Fruit fly (Drosophila melanogaster): Measurements from ENCODE around the gene CG32277.

The CG32277 gene

dm6 chr3L:3249997-3250774 is 44.9 kb upstream of the CG32277 start (continued):
- TF ChIP-seq Hr38 (GFP tag; optimal IDR thresholded peaks at IDR 0.05) (no peak), esn (GFP tag; optimal IDR thresholded peaks at IDR 0.05) (peak; percentile 39), CG4318 (GFP tag; optimal IDR thresholded peaks at IDR 0.05) (peak; percentile 95), eg (GFP tag; IDR thresholded peaks at IDR 0.05) (peak; percentile 77), CG8632 (GFP tag; optimal IDR thresholded peaks at IDR 0.05) (peak; percentile 60), Smox (GFP tag; optimal IDR thresholded peaks at IDR 0.05) (peak; percentile 33), CG31627 (GFP tag; optimal IDR thresholded peaks at IDR 0.05) (peak; percentile 36), CG6808 (GFP tag; optimal IDR thresholded peaks at IDR 0.05) (peak; percentile 69), spab (GFP tag; optimal IDR thresholded peaks at IDR 0.05) (peak; percentile 47), CG1621 (tag; optimal IDR thresholded peaks at IDR 0.05) (peak; percentile 16), acj6 (GFP tag; optimal IDR thresholded peaks at IDR 0.05) (peak; percentile 86), dsx (GFP tag; optimal IDR thresholded peaks at IDR 0.05; ENCODE audit: poor library complexity, severe bottlenecking) (peak; percentile 28), CG9139 (GFP tag; optimal IDR thresholded peaks at IDR 0.05) (peak; percentile 8), CG34406 (GFP tag; optimal IDR thresholded peaks at IDR 0.05) (peak; percentile 45), achi (GFP tag; optimal IDR thresholded peaks at IDR 0.05) (peak; percentile 90), lz (GFP tag; optimal IDR thresholded peaks at IDR 0.05) (peak; percentile 41), CG16779 (tag; optimal IDR thresholded peaks at IDR 0.05) (peak; percentile 63), CG10631 (GFP tag; optimal IDR thresholded peaks at IDR 0.05) (peak; percentile 90), CG11762 (GFP tag; optimal IDR thresholded peaks at IDR 0.05; ENCODE audit: insufficient read depth) (peak; percentile 83), ss (GFP tag; optimal IDR thresholded peaks at IDR 0.05) (peak; percentile 33 to 50), Ets96B (tag; optimal IDR thresholded peaks at IDR 0.05) (peak; percentile 68), CG6792 (GFP tag; optimal IDR thresholded peaks at IDR 0.05) (peak; percentile 69), CG10669 (GFP tag; optimal IDR thresholded peaks at IDR 0.05) (peak; percentile 59), fkh (GFP tag; optimal IDR thresholded peaks at IDR 0.05) (peak; percentile 80), CG6854 (GFP tag; optimal IDR thresholded peaks at IDR 0.05) (no peak), fd59A (GFP tag; optimal IDR thresholded peaks at IDR 0.05) (peak; percentile 79), Eip78C (GFP tag) (peak; percentile 95), Gug (GFP tag; IDR thresholded peaks at IDR 0.05) (peak; percentile 86), topi (GFP tag; optimal IDR thresholded peaks at IDR 0.05) (peak; percentile 17), Sox102F (GFP tag; optimal IDR thresholded peaks at IDR 0.05) (no peak), vri (GFP tag; optimal IDR thresholded peaks at IDR 0.05) (peak; percentile 10), CG8319 (GFP tag; optimal IDR thresholded peaks at IDR 0.05) (no peak)

DNA sequence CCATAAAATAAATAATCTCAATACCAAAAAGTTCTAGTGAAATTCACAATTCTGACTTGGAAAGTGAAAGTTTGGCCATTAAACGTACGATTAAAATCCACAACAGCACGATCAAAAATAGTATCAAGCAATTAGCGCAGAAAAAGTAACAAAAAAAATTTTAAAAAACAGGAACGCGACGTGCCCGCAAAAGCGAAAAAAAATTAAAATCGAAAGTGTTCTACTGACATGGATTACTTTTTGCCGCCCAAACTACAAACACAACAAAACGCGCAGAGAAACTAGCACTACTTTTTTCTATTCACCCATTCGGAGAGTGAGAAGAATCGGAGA is 44.4 kb upstream of the CG32277 start:
- TF ChIP-seq Blimp-1 (GFP tag; optimal IDR thresholded peaks at IDR 0.05) (peak; percentile 85), eg (GFP tag; IDR thresholded peaks at IDR 0.05) (no peak), CG10631 (GFP tag; optimal IDR thresholded peaks at IDR 0.05) (no peak), Smox (GFP tag; optimal IDR thresholded peaks at IDR 0.05) (no peak), CG16779 (tag; optimal IDR thresholded peaks at IDR 0.05) (no peak)

DNA sequence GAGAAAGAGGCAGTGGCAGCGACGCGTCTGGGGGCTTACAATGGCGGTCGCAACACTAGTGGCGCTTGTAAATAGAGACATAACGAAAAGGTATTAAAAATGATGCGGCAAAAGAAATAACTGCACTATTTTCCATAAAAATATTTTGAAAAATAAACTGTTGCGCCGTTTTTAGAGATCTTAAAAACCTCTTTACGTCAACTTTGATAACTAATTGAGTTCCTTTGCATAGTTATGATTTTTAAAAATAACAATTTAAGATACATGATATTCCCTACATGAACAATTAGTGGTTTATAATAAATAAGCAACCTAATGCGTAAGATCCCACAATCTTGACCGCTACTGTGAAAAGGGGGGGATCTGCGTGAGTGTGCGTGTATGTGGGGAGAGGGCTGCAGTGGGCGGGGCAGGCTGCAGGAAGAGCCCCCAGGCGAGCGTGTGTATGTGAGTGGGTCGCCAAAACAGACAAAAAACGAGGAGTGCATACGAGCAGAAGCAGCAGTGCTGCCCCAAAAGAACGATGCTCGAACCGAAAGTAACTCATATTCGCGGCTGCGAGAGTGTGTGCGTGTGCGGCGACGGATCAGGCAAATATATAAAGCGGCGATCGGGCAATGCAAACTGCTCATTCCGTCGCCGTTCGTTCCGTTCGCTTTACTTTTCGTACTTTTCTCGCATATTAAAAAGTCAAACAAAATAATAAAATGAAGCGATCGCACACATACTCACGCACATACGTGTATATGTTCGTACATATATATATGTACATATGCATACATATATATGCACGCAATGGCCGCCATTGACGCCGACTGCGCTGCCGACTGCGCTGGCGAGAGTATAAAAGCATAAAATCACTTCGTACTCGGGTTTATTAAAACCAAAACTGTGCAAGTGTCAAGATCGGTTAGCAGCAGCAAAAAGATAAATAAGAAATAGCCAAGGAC is 43.7 kb upstream of the CG32277 start:
- TF ChIP-seq Sox102F (GFP tag; optimal IDR thresholded peaks at IDR 0.05) (peak; percentile 97), CG6276 (GFP tag; optimal IDR thresholded peaks at IDR 0.05) (peak; percentile 94), CG9139 (GFP tag; optimal IDR thresholded peaks at IDR 0.05) (peak; percentile 96), dac (GFP tag; optimal IDR thresholded peaks at IDR 0.05) (peak; percentile 82), acj6 (GFP tag; optimal IDR thresholded peaks at IDR 0.05) (peak; percentile 99), Hr4 (GFP tag; optimal IDR thresholded peaks at IDR 0.05) (peak; percentile 96), Blimp-1 (GFP tag; optimal IDR thresholded peaks at IDR 0.05) (peak; percentile 94), lz (GFP tag; optimal IDR thresholded peaks at IDR 0.05) (peak; percentile 98), eg (GFP tag; IDR thresholded peaks at IDR 0.05) (peak; percentile 76), Hr39 (GFP tag; optimal IDR thresholded peaks at IDR 0.05) (peak; percentile 99), svp (GFP tag) (peak; percentile 100), Eip78C (GFP tag) (peak; percentile 100), CG6808 (GFP tag; optimal IDR thresholded peaks at IDR 0.05) (peak; percentile 99), CG34406 (GFP tag; optimal IDR thresholded peaks at IDR 0.05) (peak; percentile 99), CG7368 (GFP tag; optimal IDR thresholded peaks at IDR 0.05) (peak; percentile 92), CG11902 (GFP tag; optimal IDR thresholded peaks at IDR 0.05) (peak; percentile 98), CG31627 (GFP tag; optimal IDR thresholded peaks at IDR 0.05) (peak; percentile 99), Met (GFP tag; optimal IDR thresholded peaks at IDR 0.05) (peak; percentile 99), esn (GFP tag; optimal IDR thresholded peaks at IDR 0.05) (peak; percentile 99), fd59A (GFP tag; optimal IDR thresholded peaks at IDR 0.05) (peak; percentile 99), CG8119 (GFP tag; IDR thresholded peaks at IDR 0.05) (peak; percentile 94), ss (GFP tag; optimal IDR thresholded peaks at IDR 0.05) (peak; percentile 98 to 99), pdm3 (GFP tag; optimal IDR thresholded peaks at IDR 0.05) (peak; percentile 97)
